Fruit fly (Drosophila melanogaster) whole organism, larva: Measurements from ENCODE around the gene Datp.
A peak's percentile ranks its signal among the peaks of the same experiment; 100 is the strongest.

Source experiments
- noc ChIP-seq: fragments of 200-800 bp; sonication (Bioruptor generic); optimal IDR thresholded peaks from 3 replicates; lab custom pipeline; 2019; ENCODE audit warnings: missing biosample characterization, mild to moderate bottlenecking, missing genetic modification characterization, moderate library complexity

The Datp gene

dm6 chr2L:9938631-9939256 lies at the start of gene Datp, which contains the start of gene CG4619:
Gene Datp, minus strand, starts transcription at chr2L:9938790.
Gene CG4619, plus strand, starts transcription at chr2L:9938863.
- TF ChIP-seq noc (tag; lab: Kevin White, UChicago) = peak; percentile 43

dm6 chr2L:9986402-9987350 lies 48.1 kb upstream of the Datp start:
- no peak for TF ChIP-seq noc (tag; lab: Kevin White, UChicago)

dm6 chr2L:9984078-9984772 lies 45.6 kb upstream of the Datp start, which contains the start of gene bib:
Gene bib, plus strand, starts transcription at chr2L:9984645.
- peak; percentile 13 for TF ChIP-seq noc (tag; lab: Kevin White, UChicago)

dm6 chr2L:9982516-9982915 lies 43.9 kb upstream of the Datp start:
- no peak for TF ChIP-seq noc (tag; lab: Kevin White, UChicago)

- TF ChIP-seq noc (tag; lab: Kevin White, UChicago) = no peak
Measured at dm6 chr2L:9981809-9982208, 43.2 kb upstream of the Datp start.

- no peak for TF ChIP-seq noc (tag; lab: Kevin White, UChicago)
Measured at dm6 chr2L:9972624-9973023, 34.0 kb upstream of the Datp start.

dm6 chr2L:9968201-9968727 lies 29.7 kb upstream of the Datp start:
- TF ChIP-seq noc (tag; lab: Kevin White, UChicago) = no peak

- peak; percentile 87 for TF ChIP-seq noc (tag; lab: Kevin White, UChicago)
Measured at dm6 chr2L:9966983-9967737, 28.6 kb upstream of the Datp start, which contains the start of the genes Dref and RpL13. Gene Dref, minus strand, starts transcription at chr2L:9967229. Gene RpL13, plus strand, starts transcription at chr2L:9967313.

- TF ChIP-seq noc (tag; lab: Kevin White, UChicago) = no peak
Measured at dm6 chr2L:9963603-9964042, 25.0 kb upstream of the Datp start, which contains the start of gene CG5850. Gene CG5850, minus strand, starts transcription at chr2L:9963949.

dm6 chr2L:9960758-9961157 lies 22.2 kb upstream of the Datp start:
- TF ChIP-seq noc (tag; lab: Kevin White, UChicago) = no peak

- TF ChIP-seq noc (tag; lab: Kevin White, UChicago) = peak; percentile 93
Measured at dm6 chr2L:9956993-9957652, 18.5 kb upstream of the Datp start, which contains the start of the genes CG4658 and CG5846. Gene CG4658, plus strand, starts transcription at chr2L:9957132. Gene CG5846, minus strand, starts transcription at chr2L:9957237.

dm6 chr2L:9954696-9955095 lies 16.1 kb upstream of the Datp start:
- TF ChIP-seq noc (tag; lab: Kevin White, UChicago) = no peak

- peak; percentile 95 for TF ChIP-seq noc (tag; lab: Kevin White, UChicago)
Measured at dm6 chr2L:9954119-9954518, 15.5 kb upstream of the Datp start, which contains the start of the genes CG13126 and CG4709. Gene CG13126, minus strand, starts transcription at chr2L:9954181. Gene CG4709, plus strand, starts transcription at chr2L:9954325.
